Fruit fly (Drosophila melanogaster) whole organism, embryonic: ENCODE results near the gene wam.
A peak's percentile ranks its signal among the peaks of the same experiment; 100 is the strongest.

Experiments
- Atf6 ChIP-seq: fragments of 200-800 bp; sonication (Bioruptor generic); IDR thresholded peaks from 2 replicates; pipeline ENCODE4 v1.3.6; 2022; ENCODE audit warnings: missing biosample characterization, missing genetic modification characterization
- CG10431 ChIP-seq: fragments of 200-800 bp; sonication (Bioruptor generic); optimal IDR thresholded peaks from 3 replicates; lab custom pipeline; 2018; ENCODE audit warnings: missing biosample characterization, mild to moderate bottlenecking, missing genetic modification characterization
- CG10543 ChIP-seq: fragments of 200-800 bp; sonication (Bioruptor generic); optimal IDR thresholded peaks from 3 replicates; lab custom pipeline; 2017; ENCODE audit warnings: missing biosample characterization, mild to moderate bottlenecking, missing genetic modification characterization, moderate library complexity
- CG10654 ChIP-seq: fragments of 200-800 bp; sonication (Bioruptor generic); optimal IDR thresholded peaks from 2 replicates; lab custom pipeline; 2016; ENCODE audit warnings: missing biosample characterization, missing genetic modification characterization
- CG11085 ChIP-seq: fragments of 200-800 bp; sonication (Bioruptor generic); IDR thresholded peaks from 2 replicates; pipeline ENCODE4 v1.3.6; 2022; ENCODE audit warnings: missing biosample characterization, missing genetic modification characterization
- CG12155 ChIP-seq: fragments of 200-800 bp; sonication (Bioruptor generic); optimal IDR thresholded peaks from 3 replicates; lab custom pipeline; 2016; ENCODE audit warnings: missing biosample characterization, missing genetic modification characterization
- CG13424 ChIP-seq: fragments of 200-800 bp; sonication (Bioruptor generic); optimal IDR thresholded peaks from 2 replicates; lab custom pipeline; 2019; ENCODE audit warnings: missing biosample characterization, mild to moderate bottlenecking, missing genetic modification characterization, moderate library complexity
- CG15514 ChIP-seq: fragments of 200-800 bp; sonication (Bioruptor generic); optimal IDR thresholded peaks from 3 replicates; lab custom pipeline; 2017; ENCODE audit warnings: missing biosample characterization, missing genetic modification characterization, mild to moderate bottlenecking, moderate library complexity, missing genetic modification reagents
- CG16779 ChIP-seq: fragments of 200-800 bp; sonication (Bioruptor generic); IDR thresholded peaks from 2 replicates; pipeline ENCODE4 v1.3.6; 2022; ENCODE audit warnings: missing biosample characterization, missing genetic modification characterization
- CG17361 ChIP-seq: fragments of 200-800 bp; sonication (Bioruptor generic); IDR thresholded peaks from 3 replicates; pipeline ENCODE4 v1.3.6; 2022; ENCODE audit warnings: missing biosample characterization, missing genetic modification characterization
- CG17568 ChIP-seq: fragments of 200-800 bp; sonication (Bioruptor generic); optimal IDR thresholded peaks from 2 replicates; lab custom pipeline; 2018; ENCODE audit warnings: missing biosample characterization, mild to moderate bottlenecking, missing genetic modification characterization, moderate library complexity
- CG17829 ChIP-seq: fragments of 200-800 bp; optimal IDR thresholded peaks from 2 replicates; lab custom pipeline; 2019; ENCODE audit warnings: missing biosample characterization, mild to moderate bottlenecking, missing genetic modification characterization, moderate library complexity
- CG2129 ChIP-seq: fragments of 200-800 bp; sonication (Bioruptor generic); IDR thresholded peaks from 2 replicates; pipeline ENCODE4 v1.3.6; 2022; ENCODE audit warnings: missing biosample characterization, missing genetic modification characterization; ENCODE audit not compliant: partially characterized antibody
- CG30403 ChIP-seq: fragments of 200-800 bp; sonication (Bioruptor generic); optimal IDR thresholded peaks from 3 replicates; lab custom pipeline; 2016; ENCODE audit warnings: missing biosample characterization, missing genetic modification characterization
- CG32532 ChIP-seq: fragments of 200-800 bp; sonication (Bioruptor generic); IDR thresholded peaks from 2 replicates; pipeline ENCODE4 v1.3.6; 2022; ENCODE audit warnings: missing biosample characterization, missing genetic modification characterization
- CG32767 ChIP-seq: fragments of 200-800 bp; sonication (Bioruptor generic); IDR thresholded peaks from 2 replicates; pipeline ENCODE4 v1.3.6; 2022; ENCODE audit warnings: missing biosample characterization, missing genetic modification characterization
- CG34376 ChIP-seq: fragments of 200-800 bp; sonication (Bioruptor generic); optimal IDR thresholded peaks from 2 replicates; lab custom pipeline; 2018; ENCODE audit warnings: missing biosample characterization, mild to moderate bottlenecking, missing genetic modification characterization
- CG3838 ChIP-seq: fragments of 200-800 bp; sonication (Bioruptor generic); optimal IDR thresholded peaks from 3 replicates; lab custom pipeline; 2016; ENCODE audit warnings: missing biosample characterization, missing genetic modification characterization
- CG8281 ChIP-seq: fragments of 200-800 bp; sonication (Bioruptor generic); optimal IDR thresholded peaks from 2 replicates; lab custom pipeline; 2018; ENCODE audit warnings: missing biosample characterization, mild to moderate bottlenecking, missing genetic modification characterization, moderate library complexity
- CG9876 ChIP-seq: fragments of 200-800 bp; sonication (Bioruptor generic); optimal IDR thresholded peaks from 2 replicates; lab custom pipeline; 2016; ENCODE audit warnings: missing biosample characterization, missing genetic modification characterization
- CrebB ChIP-seq: fragments of 200-800 bp; sonication (Bioruptor generic); optimal IDR thresholded peaks from 3 replicates; lab custom pipeline; 2018; ENCODE audit warnings: missing biosample characterization, mild to moderate bottlenecking, missing genetic modification characterization
- Deaf1 ChIP-seq: fragments of 200-800 bp; optimal IDR thresholded peaks from 3 replicates; lab custom pipeline; 2019; ENCODE audit warnings: missing biosample characterization, mild to moderate bottlenecking, missing genetic modification characterization, moderate library complexity
- E2f1 ChIP-seq: fragments of 200-800 bp; sonication (Bioruptor generic); IDR thresholded peaks from 2 replicates; pipeline ENCODE4 v1.3.6; 2022; ENCODE audit warnings: missing biosample characterization, missing genetic modification characterization
- Fer2 ChIP-seq: fragments of 200-800 bp; sonication (Bioruptor generic); optimal IDR thresholded peaks from 2 replicates; lab custom pipeline; 2018; ENCODE audit warnings: missing biosample characterization, mild to moderate bottlenecking, missing genetic modification characterization, moderate library complexity
- GATAe ChIP-seq: fragments of 200-800 bp; sonication (Bioruptor generic); conservative IDR thresholded peaks from 2 replicates; pipeline ENCODE4 v1.3.6; 2022; ENCODE audit warnings: missing biosample characterization, missing genetic modification characterization
- HHEX ChIP-seq: fragments of 200-800 bp; sonication (Bioruptor generic); optimal IDR thresholded peaks from 3 replicates; lab custom pipeline; 2017; ENCODE audit warnings: missing biosample characterization, mild to moderate bottlenecking, missing genetic modification characterization, missing genetic modification reagents
- Hmr ChIP-seq: fragments of 200-800 bp; sonication (Bioruptor generic); optimal IDR thresholded peaks from 3 replicates; lab custom pipeline; 2017; ENCODE audit warnings: mild to moderate bottlenecking, missing biosample characterization, missing genetic modification reagents, missing genetic modification characterization
- Meics ChIP-seq: fragments of 200-800 bp; sonication (Bioruptor generic); optimal IDR thresholded peaks from 2 replicates; lab custom pipeline; 2017; ENCODE audit warnings: missing biosample characterization, mild to moderate bottlenecking, missing genetic modification characterization
- Mrtf ChIP-seq: fragments of 200-800 bp; sonication (Bioruptor generic); IDR thresholded peaks from 3 replicates; pipeline ENCODE4 v1.3.6; 2022; ENCODE audit warnings: missing biosample characterization, missing genetic modification characterization
- NK7.1 ChIP-seq: fragments of 200-800 bp; sonication (Bioruptor generic); optimal IDR thresholded peaks from 3 replicates; lab custom pipeline; 2016; ENCODE audit warnings: missing biosample characterization, missing genetic modification characterization
- PHDP ChIP-seq: fragments of 200-800 bp; sonication (Bioruptor generic); optimal IDR thresholded peaks from 3 replicates; lab custom pipeline; 2018; ENCODE audit warnings: missing biosample characterization, mild to moderate bottlenecking, missing genetic modification characterization, moderate library complexity
- Ravus ChIP-seq: fragments of 200-800 bp; sonication (Bioruptor generic); IDR thresholded peaks from 2 replicates; pipeline ENCODE4 v1.3.6; 2022; ENCODE audit warnings: missing biosample characterization, missing genetic modification characterization
- Six4 ChIP-seq: fragments of 200-800 bp; sonication (Bioruptor generic); optimal IDR thresholded peaks from 2 replicates; lab custom pipeline; 2016; ENCODE audit warnings: missing biosample characterization, missing genetic modification characterization
- Taf1 ChIP-seq: fragments of 200-800 bp; sonication (Bioruptor generic); IDR thresholded peaks from 2 replicates; pipeline ENCODE4 v1.3.6; 2022; ENCODE audit warnings: missing biosample characterization, missing genetic modification characterization
- amos ChIP-seq: fragments of 200-800 bp; sonication (Bioruptor generic); IDR thresholded peaks from 2 replicates; pipeline ENCODE4 v1.3.6; 2022; ENCODE audit warnings: missing biosample characterization, missing genetic modification characterization; ENCODE audit not compliant: partially characterized antibody
- aop ChIP-seq: fragments of 200-800 bp; sonication (Bioruptor generic); IDR thresholded peaks from 2 replicates; pipeline ENCODE4 v1.3.6; 2022; ENCODE audit warnings: missing biosample characterization, missing genetic modification characterization
- bsh ChIP-seq, 2 experiments: fragments of 200-800 bp; sonication (Bioruptor generic); optimal IDR thresholded peaks; 2 replicates each; lab custom pipeline; 2017 to 2018; ENCODE audit warnings: mild to moderate bottlenecking in 2 of 2, missing biosample characterization in 2 of 2, missing genetic modification characterization in 2 of 2, moderate library complexity in 1 of 2
- cad ChIP-seq: fragments of >200 bp; optimal IDR thresholded peaks from 2 replicates; lab custom pipeline; 2017; ENCODE audit warnings: missing biosample characterization, missing genetic modification characterization
- dmrt99B ChIP-seq: fragments of 200-800 bp; sonication (Bioruptor generic); optimal IDR thresholded peaks from 2 replicates; lab custom pipeline; 2018; ENCODE audit warnings: missing biosample characterization, mild to moderate bottlenecking, missing genetic modification characterization, moderate library complexity
- ems ChIP-seq: fragments of 200-800 bp; sonication (Bioruptor generic); optimal IDR thresholded peaks from 3 replicates; lab custom pipeline; 2016; ENCODE audit warnings: missing biosample characterization, missing genetic modification characterization
- ewg ChIP-seq: fragments of 200-800 bp; sonication (Bioruptor generic); optimal IDR thresholded peaks from 3 replicates; lab custom pipeline; 2017; ENCODE audit warnings: mild to moderate bottlenecking, missing biosample characterization, missing genetic modification reagents, missing genetic modification characterization
- gsb-n ChIP-seq: fragments of 200-800 bp; sonication (Bioruptor generic); optimal IDR thresholded peaks from 3 replicates; lab custom pipeline; 2018; ENCODE audit warnings: missing biosample characterization, mild to moderate bottlenecking, missing genetic modification characterization
- hb ChIP-seq: fragments of 200-800 bp; sonication (Bioruptor generic); IDR thresholded peaks from 3 replicates; pipeline ENCODE4 v1.3.6; 2022; ENCODE audit warnings: missing biosample characterization, missing genetic modification characterization; ENCODE audit not compliant: partially characterized antibody
- lov ChIP-seq, 2 experiments: fragments of 200-800 bp in 1 of 2; fragments of >200 bp in 1 of 2; sonication (Bioruptor generic) in 1 of 2; IDR thresholded peaks in 1 of 2; optimal IDR thresholded peaks in 1 of 2; 2 replicates in 1 of 2; 3 replicates in 1 of 2; pipeline versions ENCODE4 v1.3.6 to Lab custom; 2017 to 2022; ENCODE audit warnings: missing biosample characterization in 1 of 2, missing genetic modification characterization in 1 of 2
- nerfin-2 ChIP-seq: fragments of 200-800 bp; sonication (Bioruptor generic); IDR thresholded peaks from 2 replicates; pipeline ENCODE4 v1.3.6; 2022; ENCODE audit warnings: missing biosample characterization, missing genetic modification characterization; ENCODE audit not compliant: partially characterized antibody
- nmo ChIP-seq: fragments of 200-800 bp; sonication (Bioruptor generic); optimal IDR thresholded peaks from 2 replicates; lab custom pipeline; 2018; ENCODE audit warnings: missing biosample characterization, mild to moderate bottlenecking, missing genetic modification characterization, moderate library complexity
- nom ChIP-seq: fragments of 200-800 bp; sonication (Bioruptor generic); optimal IDR thresholded peaks from 2 replicates; lab custom pipeline; 2017; ENCODE audit warnings: missing biosample characterization, missing genetic modification characterization, mild to moderate bottlenecking, moderate library complexity, missing genetic modification reagents
- pfk ChIP-seq: fragments of 200-800 bp; sonication (Bioruptor generic); optimal IDR thresholded peaks from 2 replicates; lab custom pipeline; 2018; ENCODE audit warnings: missing biosample characterization, mild to moderate bottlenecking, missing genetic modification characterization, moderate library complexity
- prd ChIP-seq, 3 experiments: fragments of >200 bp in 2 of 3; fragments of 200-800 bp in 1 of 3; sonication (Bioruptor generic) in 1 of 3; optimal IDR thresholded peaks in 2 of 3; IDR thresholded peaks in 1 of 3; 2 replicates in 2 of 3; 3 replicates in 1 of 3; pipeline versions ENCODE4 v1.3.6 to Lab custom; 2017 to 2022; ENCODE audit warnings: missing biosample characterization in 1 of 3, missing genetic modification characterization in 1 of 3
- sr ChIP-seq: fragments of 200-800 bp; sonication (Bioruptor generic); IDR thresholded peaks from 3 replicates; pipeline ENCODE4 v1.3.6; 2022; ENCODE audit warnings: missing biosample characterization, missing genetic modification characterization

Gene wam

dm6 chr3R:23284256-23284655 lies 3.6 kb downstream of the wam start (continued):
- no peak for TF ChIP-seq dmrt99B (tag; lab: Kevin White, UChicago)
- no peak for TF ChIP-seq CG9876 (GFP tag; lab: Kevin White, UChicago)
- no peak for TF ChIP-seq ems (GFP tag; lab: Kevin White, UChicago)
- no peak for TF ChIP-seq CG17361 (GFP tag; lab: Robert Waterston, UW)
- no peak for TF ChIP-seq nerfin-2 (GFP tag; lab: Robert Waterston, UW)
- peak; percentile 66 for TF ChIP-seq CrebB
- TF ChIP-seq hb = no peak
- no peak for TF ChIP-seq CG3838 (GFP tag; lab: Kevin White, UChicago)
- TF ChIP-seq CG17829 (tag; lab: Kevin White, UChicago) = no peak
- no peak for TF ChIP-seq CG32767 (GFP tag; lab: Robert Waterston, UW)
- TF ChIP-seq CG11085 = no peak
- no peak for TF ChIP-seq gsb-n
- TF ChIP-seq sr (GFP tag; lab: Robert Waterston, UW) = no peak
- TF ChIP-seq nmo (GFP tag; lab: Kevin White, UChicago) = no peak
- TF ChIP-seq ewg (GFP tag; lab: Kevin White, UChicago) = no peak
- no peak for TF ChIP-seq CG17568 (GFP tag; lab: Kevin White, UChicago)
- TF ChIP-seq bsh (GFP tag; optimal IDR thresholded peaks at IDR 0.05; lab: Kevin White, UChicago) = peak in 1 of 2 experiments; percentile 8
- peak; percentile 29 for TF ChIP-seq pfk (GFP tag; lab: Kevin White, UChicago)
- TF ChIP-seq CG13424 (tag; lab: Kevin White, UChicago) = peak; percentile 38
- peak; percentile 47 for TF ChIP-seq HHEX (GFP tag; lab: Kevin White, UChicago)
- TF ChIP-seq Fer2 = no peak
- TF ChIP-seq CG12155 = no peak
- TF ChIP-seq GATAe (GFP tag; lab: Robert Waterston, UW) = no peak
- no peak for TF ChIP-seq amos (GFP tag; lab: Robert Waterston, UW)
- TF ChIP-seq Ravus (GFP tag; lab: Robert Waterston, UW) = no peak
- peak; percentile 63 for TF ChIP-seq PHDP (tag; lab: Kevin White, UChicago)
- no peak for TF ChIP-seq cad (GFP tag; lab: Kevin White, UChicago)
- TF ChIP-seq CG10543 (GFP tag; lab: Kevin White, UChicago) = peak; percentile 79
- TF ChIP-seq NK7.1 (GFP tag; lab: Kevin White, UChicago) = no peak
- TF ChIP-seq CG8281 = peak; percentile 5
- TF ChIP-seq Deaf1 (tag; lab: Kevin White, UChicago) = no peak
- peak; percentile 50 for TF ChIP-seq Hmr (GFP tag; lab: Kevin White, UChicago)
- peak; percentile 57 for TF ChIP-seq CG15514 (GFP tag; lab: Kevin White, UChicago)
- no peak for TF ChIP-seq CG10431 (GFP tag; lab: Kevin White, UChicago)
- no peak for TF ChIP-seq CG16779 (GFP tag; lab: Robert Waterston, UW)
- TF ChIP-seq Mrtf (GFP tag; lab: Robert Waterston, UW) = no peak
- no peak for TF ChIP-seq nom
- TF ChIP-seq Taf1 = no peak
- TF ChIP-seq lov (optimal IDR thresholded peaks at IDR 0.05; lab: Kevin White, UChicago) = no peak
- TF ChIP-seq lov (GFP tag; IDR thresholded peaks at IDR 0.05; lab: Robert Waterston, UW) = no peak
- TF ChIP-seq Meics (GFP tag; lab: Kevin White, UChicago) = peak; percentile 40
- TF ChIP-seq CG32532 (GFP tag; lab: Robert Waterston, UW) = no peak
- no peak for TF ChIP-seq CG2129 (GFP tag; lab: Robert Waterston, UW)
- TF ChIP-seq aop (GFP tag; lab: Robert Waterston, UW) = no peak
- no peak for TF ChIP-seq Six4 (GFP tag; lab: Kevin White, UChicago)
- no peak for TF ChIP-seq CG10654 (GFP tag; lab: Kevin White, UChicago)
- TF ChIP-seq CG34376 (GFP tag; lab: Kevin White, UChicago) = peak; percentile 64
- TF ChIP-seq CG30403 (GFP tag; lab: Kevin White, UChicago) = no peak
- no peak for TF ChIP-seq prd (optimal IDR thresholded peaks at IDR 0.05; lab: Kevin White, UChicago)
- TF ChIP-seq prd (GFP tag; IDR thresholded peaks at IDR 0.05; lab: Robert Waterston, UW) = no peak
- 0 out of 2 replicates have a peak, but pooled peaks have one; percentile 26 for TF ChIP-seq Atf6 (GFP tag; lab: Robert Waterston, UW)
- TF ChIP-seq E2f1 (GFP tag; lab: Robert Waterston, UW) = no peak
